Fruit fly (Drosophila melanogaster) whole organism, embryonic: ENCODE results near the gene lectin-24Db.
A peak's percentile ranks its signal among the peaks of the same experiment; 100 is the strongest.

Source experiments
- C15 ChIP-seq: fragments of 200-800 bp; sonication (Bioruptor generic); IDR thresholded peaks from 3 replicates; pipeline ENCODE4 v1.3.6; 2022; ENCODE audit warnings: missing biosample characterization, missing genetic modification characterization
- CG11456 ChIP-seq: fragments of 200-800 bp; sonication (Bioruptor generic); IDR thresholded peaks from 3 replicates; pipeline ENCODE4 v1.3.6; 2022; ENCODE audit warnings: missing biosample characterization, missing genetic modification characterization
- CG11504 ChIP-seq: fragments of 200-800 bp; sonication (Bioruptor generic); optimal IDR thresholded peaks from 3 replicates; lab custom pipeline; 2019; ENCODE audit warnings: missing biosample characterization, mild to moderate bottlenecking, missing genetic modification characterization, moderate library complexity
- CG11696 ChIP-seq: fragments of 200-800 bp; sonication (Bioruptor generic); IDR thresholded peaks from 2 replicates; pipeline ENCODE4 v1.3.6; 2022; ENCODE audit warnings: missing biosample characterization, missing genetic modification characterization
- CG12769 ChIP-seq: fragments of 200-800 bp; sonication (Bioruptor generic); optimal IDR thresholded peaks from 2 replicates; lab custom pipeline; 2019; ENCODE audit warnings: missing biosample characterization, mild to moderate bottlenecking, missing genetic modification characterization, moderate library complexity
- CG13624 ChIP-seq: fragments of 200-800 bp; sonication (Bioruptor generic); optimal IDR thresholded peaks from 2 replicates; lab custom pipeline; 2016; ENCODE audit warnings: missing biosample characterization, missing genetic modification characterization
- CG15269 ChIP-seq: fragments of 200-800 bp; sonication (Bioruptor generic); optimal IDR thresholded peaks from 2 replicates; lab custom pipeline; 2018; ENCODE audit warnings: missing biosample characterization, mild to moderate bottlenecking, missing genetic modification characterization, moderate library complexity
- CG16815 ChIP-seq: fragments of 200-800 bp; sonication (Bioruptor generic); optimal IDR thresholded peaks from 3 replicates; lab custom pipeline; 2017; ENCODE audit warnings: missing biosample characterization, mild to moderate bottlenecking, missing genetic modification characterization
- CG17802 ChIP-seq: fragments of 200-800 bp; sonication (Bioruptor generic); optimal IDR thresholded peaks from 2 replicates; lab custom pipeline; 2018; ENCODE audit warnings: missing biosample characterization, mild to moderate bottlenecking, missing genetic modification characterization, moderate library complexity
- CG1832 ChIP-seq: fragments of 200-800 bp; sonication (Bioruptor generic); optimal IDR thresholded peaks from 2 replicates; lab custom pipeline; 2017; ENCODE audit warnings: missing biosample characterization, mild to moderate bottlenecking, missing genetic modification characterization, inconsistent platforms
- CG18476 ChIP-seq: fragments of 200-800 bp; sonication (Bioruptor generic); optimal IDR thresholded peaks from 2 replicates; lab custom pipeline; 2016; ENCODE audit warnings: missing biosample characterization, mild to moderate bottlenecking, missing genetic modification characterization
- CG2678 ChIP-seq: fragments of 200-800 bp; sonication (Bioruptor generic); optimal IDR thresholded peaks from 3 replicates; lab custom pipeline; 2019; ENCODE audit warnings: missing biosample characterization, mild to moderate bottlenecking, missing genetic modification characterization, moderate library complexity
- CG6689 ChIP-seq: fragments of 200-800 bp; sonication (Bioruptor generic); IDR thresholded peaks from 2 replicates; pipeline ENCODE4 v1.3.6; 2022; ENCODE audit warnings: missing biosample characterization, missing genetic modification characterization
- CG6854 ChIP-seq: fragments of 200-800 bp; sonication (Bioruptor generic); optimal IDR thresholded peaks from 3 replicates; lab custom pipeline; 2017; ENCODE audit warnings: missing biosample characterization, mild to moderate bottlenecking, missing genetic modification characterization
- CG7372 ChIP-seq: fragments of 200-800 bp; sonication (Bioruptor generic); IDR thresholded peaks from 2 replicates; pipeline ENCODE4 v1.3.6; 2022; ENCODE audit warnings: missing biosample characterization, missing genetic modification characterization
- CG7786 ChIP-seq: fragments of 200-800 bp; sonication (Bioruptor generic); optimal IDR thresholded peaks from 2 replicates; lab custom pipeline; 2016; ENCODE audit warnings: missing biosample characterization, missing genetic modification characterization
- CG9727 ChIP-seq: fragments of 200-800 bp; sonication (Bioruptor generic); optimal IDR thresholded peaks from 3 replicates; lab custom pipeline; 2017; ENCODE audit warnings: missing biosample characterization, mild to moderate bottlenecking, missing genetic modification characterization
- CG9797 ChIP-seq: fragments of 200-800 bp; sonication (Bioruptor generic); optimal IDR thresholded peaks from 3 replicates; lab custom pipeline; 2018; ENCODE audit warnings: missing biosample characterization, mild to moderate bottlenecking, missing genetic modification characterization
- CrebB ChIP-seq: fragments of 200-800 bp; sonication (Bioruptor generic); optimal IDR thresholded peaks from 3 replicates; lab custom pipeline; 2018; ENCODE audit warnings: missing biosample characterization, mild to moderate bottlenecking, missing genetic modification characterization
- Dad ChIP-seq: fragments of 200-800 bp; sonication (Bioruptor generic); optimal IDR thresholded peaks from 3 replicates; lab custom pipeline; 2016; ENCODE audit warnings: missing biosample characterization, missing genetic modification characterization
- Dp ChIP-seq: fragments of 200-800 bp; sonication (Bioruptor generic); optimal IDR thresholded peaks from 2 replicates; lab custom pipeline; 2018; ENCODE audit warnings: missing biosample characterization, mild to moderate bottlenecking, missing genetic modification characterization, moderate library complexity
- HLH3B ChIP-seq: fragments of 200-800 bp; sonication (Bioruptor generic); IDR thresholded peaks from 2 replicates; pipeline ENCODE4 v1.3.6; 2022; ENCODE audit warnings: missing biosample characterization, missing genetic modification characterization
- Hr3 ChIP-seq: fragments of 200-800 bp; sonication (Bioruptor generic); optimal IDR thresholded peaks from 3 replicates; lab custom pipeline; 2016; ENCODE audit warnings: missing biosample characterization, missing genetic modification characterization
- Max ChIP-seq: fragments of 200-800 bp; sonication (Bioruptor generic); optimal IDR thresholded peaks from 2 replicates; lab custom pipeline; 2016; ENCODE audit warnings: missing biosample characterization, mild to moderate bottlenecking, missing genetic modification characterization
- Oli ChIP-seq: fragments of 200-800 bp; sonication (Bioruptor generic); optimal IDR thresholded peaks from 2 replicates; lab custom pipeline; 2018; ENCODE audit warnings: missing biosample characterization, mild to moderate bottlenecking, missing genetic modification characterization, moderate library complexity
- Ptx1 ChIP-seq: fragments of 200-800 bp; sonication (Bioruptor generic); IDR thresholded peaks from 2 replicates; pipeline ENCODE4 v1.3.6; 2022; ENCODE audit warnings: missing biosample characterization, missing genetic modification characterization
- Sin3A ChIP-seq: fragments of >200 bp; optimal IDR thresholded peaks from 2 replicates; lab custom pipeline; 2018
- Taf1 ChIP-seq: fragments of 200-800 bp; sonication (Bioruptor generic); IDR thresholded peaks from 2 replicates; pipeline ENCODE4 v1.3.6; 2022; ENCODE audit warnings: missing biosample characterization, missing genetic modification characterization
- ase ChIP-seq: fragments of 200-800 bp; sonication (Bioruptor generic); IDR thresholded peaks from 3 replicates; pipeline ENCODE4 v1.3.6; 2022; ENCODE audit warnings: missing biosample characterization, missing genetic modification characterization
- cato ChIP-seq: fragments of 200-800 bp; sonication (Bioruptor generic); optimal IDR thresholded peaks from 2 replicates; lab custom pipeline; 2016; ENCODE audit warnings: missing biosample characterization, missing genetic modification characterization, borderline replicate concordance
- chm ChIP-seq: fragments of 200-800 bp; sonication (Bioruptor generic); IDR thresholded peaks from 2 replicates; pipeline ENCODE4 v1.3.6; 2022; ENCODE audit warnings: missing biosample characterization, missing genetic modification characterization
- dmrt11E ChIP-seq: fragments of 200-800 bp; sonication (Bioruptor generic); optimal IDR thresholded peaks from 3 replicates; lab custom pipeline; 2018; ENCODE audit warnings: missing biosample characterization, mild to moderate bottlenecking, missing genetic modification characterization, moderate library complexity
- emc ChIP-seq: fragments of 200-800 bp; sonication (Bioruptor generic); optimal IDR thresholded peaks from 2 replicates; lab custom pipeline; 2016; ENCODE audit warnings: missing biosample characterization, missing genetic modification characterization
- fd96Cb ChIP-seq: fragments of 200-800 bp; sonication (Bioruptor generic); optimal IDR thresholded peaks from 2 replicates; lab custom pipeline; 2018; ENCODE audit warnings: missing biosample characterization, mild to moderate bottlenecking, missing genetic modification characterization, moderate library complexity
- ftz-f1 ChIP-seq: fragments of 200-800 bp; sonication (Bioruptor generic); optimal IDR thresholded peaks from 2 replicates; lab custom pipeline; 2016; ENCODE audit warnings: missing biosample characterization, missing genetic modification characterization
- her ChIP-seq: fragments of 200-800 bp; sonication (Bioruptor generic); optimal IDR thresholded peaks from 2 replicates; lab custom pipeline; 2016; ENCODE audit warnings: missing biosample characterization, missing genetic modification characterization
- hth ChIP-seq: fragments of >200 bp; optimal IDR thresholded peaks from 2 replicates; lab custom pipeline; 2017; ENCODE audit warnings: inconsistent platforms
- kah ChIP-seq: fragments of 200-800 bp; sonication (Bioruptor generic); optimal IDR thresholded peaks from 2 replicates; lab custom pipeline; 2018; ENCODE audit warnings: missing biosample characterization, mild to moderate bottlenecking, missing genetic modification characterization
- kni ChIP-seq: fragments of 200-800 bp; sonication (Bioruptor generic); optimal IDR thresholded peaks from 3 replicates; lab custom pipeline; 2017; ENCODE audit warnings: mild to moderate bottlenecking, missing biosample characterization, missing genetic modification reagents, missing genetic modification characterization
- lbe ChIP-seq: fragments of 200-800 bp; sonication (Bioruptor generic); optimal IDR thresholded peaks from 2 replicates; lab custom pipeline; 2016; ENCODE audit warnings: missing biosample characterization, mild to moderate bottlenecking, missing genetic modification characterization
- lola ChIP-seq, 3 experiments: fragments of >200 bp in 2 of 3; fragments of 200-800 bp in 1 of 3; sonication (Bioruptor generic) in 1 of 3; optimal IDR thresholded peaks; 2 replicates each; lab custom pipeline; 2017 to 2019; ENCODE audit warnings: missing biosample characterization in 3 of 3, missing genetic modification characterization in 3 of 3, mild to moderate bottlenecking in 1 of 3, moderate library complexity in 1 of 3
- oc ChIP-seq: fragments of 200-800 bp; sonication (Bioruptor generic); optimal IDR thresholded peaks from 2 replicates; lab custom pipeline; 2018; ENCODE audit warnings: missing biosample characterization, mild to moderate bottlenecking, missing genetic modification characterization, moderate library complexity
- pnt ChIP-seq: fragments of 200-800 bp; sonication (Bioruptor generic); optimal IDR thresholded peaks from 3 replicates; lab custom pipeline; 2016; ENCODE audit warnings: missing biosample characterization, missing genetic modification characterization
- seq ChIP-seq: fragments of 200-800 bp; sonication (Bioruptor generic); IDR thresholded peaks from 2 replicates; pipeline ENCODE4 v1.3.6; 2022; ENCODE audit warnings: missing biosample characterization, missing genetic modification characterization
- shn ChIP-seq: fragments of 200-800 bp; sonication (Bioruptor generic); optimal IDR thresholded peaks from 3 replicates; lab custom pipeline; 2016; ENCODE audit warnings: missing biosample characterization, missing genetic modification characterization
- sug ChIP-seq: fragments of 200-800 bp; optimal IDR thresholded peaks from 2 replicates; lab custom pipeline; 2019; ENCODE audit warnings: missing biosample characterization, mild to moderate bottlenecking, missing genetic modification characterization, moderate library complexity
- toy ChIP-seq: fragments of 200-800 bp; sonication (Bioruptor generic); IDR thresholded peaks from 2 replicates; pipeline ENCODE4 v1.3.6; 2022; ENCODE audit warnings: missing biosample characterization, missing genetic modification characterization
- tup ChIP-seq: fragments of 200-800 bp; sonication (Bioruptor generic); optimal IDR thresholded peaks from 2 replicates; lab custom pipeline; 2016; ENCODE audit warnings: missing biosample characterization, mild to moderate bottlenecking, missing genetic modification characterization, moderate library complexity
- twi ChIP-seq: fragments of 200-800 bp; optimal IDR thresholded peaks from 2 replicates; lab custom pipeline; 2019; ENCODE audit warnings: missing biosample characterization, mild to moderate bottlenecking, missing genetic modification characterization, moderate library complexity
- unpg ChIP-seq: fragments of 200-800 bp; sonication (Bioruptor generic); optimal IDR thresholded peaks from 3 replicates; lab custom pipeline; 2018; ENCODE audit warnings: missing biosample characterization, mild to moderate bottlenecking, missing genetic modification characterization, moderate library complexity
- wor ChIP-seq: fragments of 200-800 bp; sonication (Bioruptor generic); IDR thresholded peaks from 2 replicates; pipeline ENCODE4 v1.3.6; 2022; ENCODE audit warnings: missing biosample characterization, missing genetic modification characterization
- zf30C ChIP-seq: fragments of 200-800 bp; sonication (Bioruptor generic); optimal IDR thresholded peaks from 3 replicates; lab custom pipeline; 2018; ENCODE audit warnings: missing biosample characterization, mild to moderate bottlenecking, missing genetic modification characterization

The lectin-24Db gene

DNA sequence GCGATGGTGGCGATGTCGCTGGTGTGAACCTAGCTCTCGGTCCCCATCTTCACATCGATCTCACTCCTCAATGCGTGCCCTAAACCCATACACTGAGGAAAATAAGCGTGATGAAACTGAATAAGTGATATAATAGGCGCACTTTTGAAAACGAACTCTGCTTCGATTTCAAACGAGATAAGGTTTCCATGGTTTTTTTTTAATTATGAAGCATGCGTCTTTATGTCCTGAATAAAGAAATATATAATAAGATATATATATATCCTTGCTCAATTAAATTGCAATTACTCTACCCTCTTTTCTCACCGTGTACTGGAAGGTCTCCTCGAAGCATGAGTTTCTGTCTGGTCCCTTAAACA is 35.0 kb downstream of the lectin-24Db start (continued):
- peak; percentile 62 for TF ChIP-seq CG6689 (GFP tag; lab: Robert Waterston, UW)
- TF ChIP-seq CG7372 (GFP tag; lab: Robert Waterston, UW), result no peak
- peak; percentile 28 for TF ChIP-seq oc (tag; lab: Kevin White, UChicago)
- TF ChIP-seq kah, result no peak
- peak; percentile 49 for TF ChIP-seq CG15269 (tag; lab: Kevin White, UChicago)
- 0 out of 2 replicates have a peak, but pooled peaks have one; percentile 8 for TF ChIP-seq Ptx1 (GFP tag; lab: Robert Waterston, UW)
- peak; percentile 28 for TF ChIP-seq cato (GFP tag; lab: Kevin White, UChicago)
- no peak for TF ChIP-seq ftz-f1 (GFP tag; lab: Kevin White, UChicago)
- no peak for TF ChIP-seq sug (tag; lab: Kevin White, UChicago)
- TF ChIP-seq chm (GFP tag; lab: Robert Waterston, UW), result peak; percentile 47; the same call in 1 of the 2 replicates
- TF ChIP-seq CG12769 (tag; lab: Kevin White, UChicago), result no peak
- TF ChIP-seq CG6854 (GFP tag; lab: Kevin White, UChicago), result no peak
- TF ChIP-seq CG18476, result peak; percentile 47
- TF ChIP-seq CG11696 (GFP tag; lab: Robert Waterston, UW), result no peak
- peak; percentile 86 for TF ChIP-seq CG9727 (GFP tag; lab: Kevin White, UChicago)
- TF ChIP-seq CG16815 (GFP tag; lab: Kevin White, UChicago), result peak; percentile 78
- peak; percentile 37 for TF ChIP-seq twi (tag; lab: Kevin White, UChicago)
- no peak for TF ChIP-seq ase (GFP tag; lab: Robert Waterston, UW)
- peak; percentile 93 for TF ChIP-seq zf30C (GFP tag; lab: Kevin White, UChicago)
- TF ChIP-seq Hr3 (GFP tag; lab: Kevin White, UChicago), result peak; percentile 57
- no peak for TF ChIP-seq Sin3A
- no peak for TF ChIP-seq pnt
- TF ChIP-seq emc, result no peak
- peak; percentile 47 for TF ChIP-seq fd96Cb (tag; lab: Kevin White, UChicago)
- TF ChIP-seq her, result no peak
- no peak for TF ChIP-seq CG1832 (GFP tag; lab: Kevin White, UChicago)
- TF ChIP-seq lbe (GFP tag; lab: Kevin White, UChicago), result peak; percentile 82
- no peak for TF ChIP-seq toy (GFP tag; lab: Robert Waterston, UW)
- no peak for TF ChIP-seq CG11456 (GFP tag; lab: Robert Waterston, UW)
- TF ChIP-seq CG2678 (tag; lab: Kevin White, UChicago), result peak; percentile 80
- TF ChIP-seq Max, result peak; percentile 11
- TF ChIP-seq CG13624, result no peak
- no peak for TF ChIP-seq wor (GFP tag; lab: Robert Waterston, UW)
- peak; percentile 92 for TF ChIP-seq dmrt11E (tag; lab: Kevin White, UChicago)
- no peak for TF ChIP-seq C15 (GFP tag; lab: Robert Waterston, UW)
- TF ChIP-seq Oli (tag; lab: Kevin White, UChicago), result peak; percentile 67
- peak; percentile 18 for TF ChIP-seq kni
- TF ChIP-seq tup (GFP tag; lab: Kevin White, UChicago), result peak; percentile 10
- no peak for TF ChIP-seq Dp (GFP tag; lab: Kevin White, UChicago)
- TF ChIP-seq CG9797 (GFP tag; lab: Kevin White, UChicago), result no peak
- no peak for TF ChIP-seq Taf1 (GFP tag; lab: Robert Waterston, UW)
- TF ChIP-seq HLH3B (GFP tag; lab: Robert Waterston, UW), result no peak
- no peak for TF ChIP-seq CG7786 (GFP tag; lab: Kevin White, UChicago)
- TF ChIP-seq unpg (GFP tag; lab: Kevin White, UChicago), result peak; percentile 71
- no peak for TF ChIP-seq hth
- peak; percentile 65 for TF ChIP-seq CG11504 (tag; lab: Kevin White, UChicago)
- no peak for TF ChIP-seq seq (GFP tag; lab: Robert Waterston, UW)
- TF ChIP-seq CG17802 (tag; lab: Kevin White, UChicago), result no peak
- TF ChIP-seq Dad (GFP tag; lab: Kevin White, UChicago), result no peak
- TF ChIP-seq lola (GFP tag; optimal IDR thresholded peaks at IDR 0.05; lab: Kevin White, UChicago), result peak in 1 of 3 experiments; percentile 93
- TF ChIP-seq CrebB (tag; lab: Kevin White, UChicago), result no peak
- TF ChIP-seq shn (GFP tag; lab: Kevin White, UChicago), result peak; percentile 10
